Worm (Caenorhabditis elegans) whole organism, L1 larva: ENCODE data around the gene dmd-6.
A peak's percentile ranks its signal among the peaks of the same experiment; 100 is the strongest.

ENCODE experiments used
- C04F5.9 ChIP-seq: sonication (generic microtip); optimal IDR thresholded peaks from 2 replicates; lab custom pipeline; 2016; ENCODE audit warnings: missing genetic modification characterization, missing compliant biosample characterization
- C16A3.4 ChIP-seq: fragments of 150-350 bp; optimal IDR thresholded peaks from 2 replicates; lab custom pipeline; 2014; ENCODE audit warnings: missing biosample characterization, missing genetic modification characterization
- Y116A8C.19 ChIP-seq: sonication (generic microtip); optimal IDR thresholded peaks from 2 replicates; lab custom pipeline; 2016; ENCODE audit warnings: missing compliant biosample characterization, missing genetic modification characterization, borderline replicate concordance
- aha-1 ChIP-seq: fragments of 150-350 bp; optimal IDR thresholded peaks from 2 replicates; lab custom pipeline; 2014; ENCODE audit warnings: missing biosample characterization, missing genetic modification characterization
- aly-2 ChIP-seq: fragments of 150-350 bp; optimal IDR thresholded peaks from 2 replicates; lab custom pipeline; 2014; ENCODE audit warnings: missing biosample characterization, missing genetic modification characterization
- ama-1 ChIP-seq: fragments of 150-350 bp; optimal IDR thresholded peaks from 2 replicates; lab custom pipeline; 2014
- blmp-1 ChIP-seq: fragments of 150-350 bp; optimal IDR thresholded peaks from 2 replicates; lab custom pipeline; 2014; ENCODE audit warnings: missing biosample characterization, missing genetic modification characterization
- ceh-8 ChIP-seq: fragments of 200-800 bp; sonication (Bioruptor generic); optimal IDR thresholded peaks from 2 replicates; lab custom pipeline; 2018; ENCODE audit warnings: mild to moderate bottlenecking, missing genetic modification characterization, moderate library complexity, missing compliant biosample characterization
- ceh-88 ChIP-seq: fragments of 200-800 bp; sonication (Bioruptor generic); IDR thresholded peaks from 2 replicates; pipeline ENCODE4 v1.3.6; 2022; ENCODE audit warnings: missing genetic modification characterization, missing compliant biosample characterization
- ces-1 ChIP-seq: fragments of 150-350 bp; optimal IDR thresholded peaks from 2 replicates; lab custom pipeline; 2014; ENCODE audit warnings: missing biosample characterization, missing genetic modification reagents, missing genetic modification characterization
- dsc-1 ChIP-seq: sonication (generic microtip); optimal IDR thresholded peaks from 2 replicates; lab custom pipeline; 2016; ENCODE audit warnings: mild to moderate bottlenecking, missing genetic modification characterization, missing compliant biosample characterization
- efl-1 ChIP-seq, 4 experiments: fragments of 150-350 bp; optimal IDR thresholded peaks in 3 of 4; peaks in 1 of 4; 1 replicate in 1 of 4; 2 replicates in 3 of 4; lab custom pipeline; 2014; ENCODE audit warnings: missing biosample characterization in 2 of 4, missing genetic modification characterization in 2 of 4, missing genetic modification reagents in 2 of 4
- efl-3 ChIP-seq: fragments of 200-800 bp; sonication (Bioruptor generic); optimal IDR thresholded peaks from 2 replicates; lab custom pipeline; 2018; ENCODE audit warnings: mild to moderate bottlenecking, missing genetic modification characterization, missing compliant biosample characterization
- egl-27 ChIP-seq, 2 experiments: fragments of 150-350 bp in 1 of 2; sonication (generic microtip); optimal IDR thresholded peaks; 3 replicates each; lab custom pipeline; 2017 to 2018; ENCODE audit warnings: missing biosample characterization in 2 of 2, missing genetic modification characterization in 2 of 2, missing genetic modification reagents in 2 of 2
- ets-5 ChIP-seq: fragments of 200-800 bp; sonication (Bioruptor generic); IDR thresholded peaks from 2 replicates; pipeline ENCODE4 v1.3.6; 2022; ENCODE audit warnings: missing genetic modification characterization, missing compliant biosample characterization
- fkh-4 ChIP-seq: sonication (generic microtip); optimal IDR thresholded peaks from 2 replicates; lab custom pipeline; 2016; ENCODE audit warnings: missing compliant biosample characterization, missing genetic modification characterization, borderline replicate concordance
- fkh-8 ChIP-seq: sonication (generic microtip); optimal IDR thresholded peaks from 2 replicates; lab custom pipeline; 2016; ENCODE audit warnings: mild to moderate bottlenecking, missing genetic modification characterization, missing compliant biosample characterization
- fos-1 ChIP-seq: fragments of 150-350 bp; optimal IDR thresholded peaks from 2 replicates; lab custom pipeline; 2014; ENCODE audit warnings: missing biosample characterization, missing genetic modification characterization
- grh-1 ChIP-seq: fragments of 200-800 bp; sonication (Bioruptor generic); IDR thresholded peaks from 2 replicates; pipeline ENCODE4 v1.3.6; 2022; ENCODE audit warnings: missing genetic modification reagents, missing genetic modification characterization, missing compliant biosample characterization
- hlh-17 ChIP-seq: fragments of 200-800 bp; sonication (Bioruptor generic); optimal IDR thresholded peaks from 2 replicates; lab custom pipeline; 2018; ENCODE audit warnings: missing genetic modification characterization, mild to moderate bottlenecking, missing compliant biosample characterization, moderate library complexity, borderline replicate concordance
- hpl-2 ChIP-seq: fragments of 150-350 bp; optimal IDR thresholded peaks from 2 replicates; lab custom pipeline; 2014; ENCODE audit warnings: missing biosample characterization, missing genetic modification reagents, missing genetic modification characterization
- irx-1 ChIP-seq: sonication (generic microtip); optimal IDR thresholded peaks from 2 replicates; lab custom pipeline; 2016; ENCODE audit warnings: missing genetic modification characterization, missing compliant biosample characterization
- jun-1 ChIP-seq: fragments of 150-350 bp; optimal IDR thresholded peaks from 2 replicates; lab custom pipeline; 2014; ENCODE audit warnings: missing biosample characterization, missing genetic modification reagents, missing genetic modification characterization
- lin-15B ChIP-seq: fragments of 150-350 bp; sonication (generic microtip); optimal IDR thresholded peaks from 3 replicates; lab custom pipeline; 2014; ENCODE audit warnings: missing biosample characterization, missing genetic modification characterization
- lin-39 ChIP-seq: fragments of 150-350 bp; optimal IDR thresholded peaks from 2 replicates; lab custom pipeline; 2014; ENCODE audit warnings: missing biosample characterization, missing genetic modification reagents, missing genetic modification characterization
- lsy-2 ChIP-seq, 2 experiments: fragments of 150-350 bp; optimal IDR thresholded peaks; 2 replicates each; lab custom pipeline; 2014; ENCODE audit warnings: missing biosample characterization in 2 of 2, missing genetic modification characterization in 2 of 2
- mef-2 ChIP-seq: fragments of 150-350 bp; optimal IDR thresholded peaks from 2 replicates; lab custom pipeline; 2014; ENCODE audit warnings: missing biosample characterization, missing genetic modification characterization
- nhr-12 ChIP-seq: sonication (generic microtip); optimal IDR thresholded peaks from 2 replicates; lab custom pipeline; 2017; ENCODE audit warnings: missing biosample characterization, missing genetic modification characterization
- nhr-19 ChIP-seq: fragments of 200-800 bp; sonication (Bioruptor generic); conservative IDR thresholded peaks from 2 replicates; pipeline ENCODE4 v1.3.6; 2022; ENCODE audit warnings: missing genetic modification characterization, missing compliant biosample characterization
- nhr-20 ChIP-seq: sonication (generic microtip); optimal IDR thresholded peaks from 2 replicates; lab custom pipeline; 2016; ENCODE audit warnings: mild to moderate bottlenecking, missing genetic modification characterization, missing compliant biosample characterization
- nhr-28 ChIP-seq: fragments of 150-350 bp; optimal IDR thresholded peaks from 2 replicates; lab custom pipeline; 2014; ENCODE audit warnings: missing biosample characterization, missing genetic modification characterization
- nhr-47 ChIP-seq: sonication (generic microtip); optimal IDR thresholded peaks from 2 replicates; lab custom pipeline; 2016; ENCODE audit warnings: mild to moderate bottlenecking, missing genetic modification characterization, moderate library complexity, missing compliant biosample characterization
- nhr-71 ChIP-seq: sonication (generic microtip); optimal IDR thresholded peaks from 2 replicates; lab custom pipeline; 2016; ENCODE audit warnings: mild to moderate bottlenecking, missing genetic modification characterization, moderate library complexity, missing compliant biosample characterization
- nhr-77 ChIP-seq: fragments of 150-350 bp; optimal IDR thresholded peaks from 2 replicates; lab custom pipeline; 2014; ENCODE audit warnings: missing biosample characterization, missing genetic modification characterization
- nhr-84 ChIP-seq: sonication (generic microtip); optimal IDR thresholded peaks from 2 replicates; lab custom pipeline; 2017; ENCODE audit warnings: missing biosample characterization, missing genetic modification characterization
- nhr-85 ChIP-seq: sonication (generic microtip); peaks from one replicate; lab custom pipeline; 2016; ENCODE audit warnings: missing genetic modification characterization, inconsistent platforms, missing compliant biosample characterization
- nhr-90 ChIP-seq: sonication (generic microtip); optimal IDR thresholded peaks from 2 replicates; lab custom pipeline; 2016; ENCODE audit warnings: mild to moderate bottlenecking, missing genetic modification characterization, missing compliant biosample characterization; ENCODE audit not compliant: poor library complexity
- pag-3 ChIP-seq: sonication (generic microtip); optimal IDR thresholded peaks from 2 replicates; lab custom pipeline; 2017; ENCODE audit warnings: missing genetic modification characterization, mild to moderate bottlenecking, missing compliant biosample characterization, antibody characterized with exemption, borderline replicate concordance; ENCODE audit not compliant: insufficient read depth
- rnt-1 ChIP-seq: sonication (generic microtip); optimal IDR thresholded peaks from 2 replicates; lab custom pipeline; 2016; ENCODE audit warnings: mild to moderate bottlenecking, missing genetic modification characterization, moderate library complexity, missing compliant biosample characterization
- skn-1 ChIP-seq: fragments of 150-350 bp; optimal IDR thresholded peaks from 2 replicates; lab custom pipeline; 2014; ENCODE audit warnings: missing biosample characterization, missing genetic modification characterization
- sptf-1 ChIP-seq: fragments of 150-350 bp; optimal IDR thresholded peaks from 2 replicates; lab custom pipeline; 2014; ENCODE audit warnings: missing biosample characterization, missing genetic modification characterization
- sup-37 ChIP-seq: fragments of 200-800 bp; sonication (Bioruptor generic); optimal IDR thresholded peaks from 2 replicates; lab custom pipeline; 2018; ENCODE audit warnings: mild to moderate bottlenecking, missing genetic modification characterization, missing compliant biosample characterization
- unc-30 ChIP-seq: sonication (generic microtip); optimal IDR thresholded peaks from 2 replicates; lab custom pipeline; 2017; ENCODE audit warnings: missing biosample characterization, missing genetic modification characterization
- unc-62 ChIP-seq: fragments of 150-350 bp; optimal IDR thresholded peaks from 2 replicates; lab custom pipeline; 2014; ENCODE audit warnings: missing biosample characterization, missing genetic modification reagents, missing genetic modification characterization
- unc-86 ChIP-seq: sonication (generic microtip); optimal IDR thresholded peaks from 2 replicates; lab custom pipeline; 2016; ENCODE audit warnings: missing genetic modification characterization, missing compliant biosample characterization
- unc-98 ChIP-seq: fragments of 200-800 bp; sonication (Bioruptor generic); IDR thresholded peaks from 2 replicates; pipeline ENCODE4 v1.3.6; 2022; ENCODE audit warnings: missing genetic modification characterization, missing compliant biosample characterization
- zip-4 ChIP-seq: fragments of 200-800 bp; sonication (Bioruptor generic); optimal IDR thresholded peaks from 2 replicates; lab custom pipeline; 2018; ENCODE audit warnings: mild to moderate bottlenecking, missing genetic modification characterization, moderate library complexity, missing compliant biosample characterization
- ztf-11 ChIP-seq, 2 experiments: sonication (generic microtip); optimal IDR thresholded peaks; 2 replicates each; lab custom pipeline; 2016 to 2017; ENCODE audit warnings: missing genetic modification characterization in 2 of 2, missing biosample characterization in 1 of 2, missing compliant biosample characterization in 1 of 2

dmd-6 gene

DNA sequence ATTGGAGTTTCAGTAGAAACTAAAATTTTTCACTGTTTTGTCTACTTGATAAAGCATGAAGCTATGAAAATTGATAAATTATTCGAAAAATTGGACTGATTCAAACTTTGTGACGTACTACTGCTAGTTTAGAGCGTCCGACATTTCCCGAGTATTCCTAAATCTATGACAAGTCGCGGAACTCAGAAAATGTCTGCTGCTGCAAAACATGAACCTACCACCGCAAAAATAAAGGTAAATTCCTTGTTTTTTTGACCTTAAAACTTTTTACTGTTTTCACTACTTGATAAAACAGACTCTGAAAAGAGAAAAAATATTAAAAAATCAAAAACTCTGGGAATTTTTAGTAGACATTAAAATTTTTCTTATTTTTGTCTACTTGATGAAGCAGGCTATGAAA is 29.6 kb upstream of the dmd-6 start:
- TF ChIP-seq nhr-19, result no peak
- TF ChIP-seq skn-1 (tag; lab: Kevin White, UChicago), result no peak
- no peak for TF ChIP-seq irx-1 (tag; lab: Kevin White, UChicago)
- no peak for TF ChIP-seq fkh-4 (tag; lab: Kevin White, UChicago)
- TF ChIP-seq nhr-12, result no peak
- no peak for TF ChIP-seq fkh-8 (tag; lab: Kevin White, UChicago)
- no peak for TF ChIP-seq C16A3.4 (tag; lab: Kevin White, UChicago)
- no peak for TF ChIP-seq lin-15B (tag; lab: Kevin White, UChicago)

ce11 chrIV:14587589-14587988 is 28.8 kb upstream of the dmd-6 start:
- TF ChIP-seq efl-1 (optimal IDR thresholded peaks at IDR 0.05; lab: Kevin White, UChicago), result no peak
- peak in 1 of 2 experiments; percentile 90 for TF ChIP-seq efl-1 (GFP tag; optimal IDR thresholded peaks at IDR 0.05 in 1 of 2; lab: Kevin White, UChicago)
- TF ChIP-seq pag-3 (tag; lab: Kevin White, UChicago), result no peak

ce11 chrIV:14594249-14594648 is 22.2 kb upstream of the dmd-6 start:
- peak; percentile 83 to 87 for TF ChIP-seq egl-27 (tag; optimal IDR thresholded peaks at IDR 0.05; lab: Kevin White, UChicago)
- no peak for TF ChIP-seq efl-3 (GFP tag; lab: Kevin White, UChicago)
- TF ChIP-seq nhr-71 (tag; lab: Kevin White, UChicago), result peak; percentile 97
- TF ChIP-seq hpl-2 (GFP tag; lab: Kevin White, UChicago), result no peak
- TF ChIP-seq nhr-47 (tag; lab: Kevin White, UChicago), result peak; percentile 81
- no peak for TF ChIP-seq nhr-12
- no peak for TF ChIP-seq sptf-1 (tag; lab: Kevin White, UChicago)
- TF ChIP-seq sup-37 (GFP tag; lab: Kevin White, UChicago), result no peak
- TF ChIP-seq dsc-1 (tag; lab: Kevin White, UChicago), result no peak
- TF ChIP-seq unc-86, result no peak
- no peak for TF ChIP-seq unc-98 (GFP tag; lab: Robert Waterston, UW)
- TF ChIP-seq grh-1 (GFP tag; lab: Robert Waterston, UW), result peak; percentile 80
- TF ChIP-seq lin-39 (tag; lab: Kevin White, UChicago), result no peak
- peak; percentile 48 for TF ChIP-seq C16A3.4 (tag; lab: Kevin White, UChicago)
- TF ChIP-seq blmp-1 (tag; lab: Kevin White, UChicago), result peak; percentile 93
- TF ChIP-seq ceh-88 (GFP tag; lab: Robert Waterston, UW), result peak; percentile 45; the same call in 1 of the 2 replicates
- TF ChIP-seq unc-62, result no peak
- no peak for TF ChIP-seq hlh-17 (GFP tag; lab: Kevin White, UChicago)
- no peak for TF ChIP-seq C04F5.9
- TF ChIP-seq nhr-90 (tag; lab: Kevin White, UChicago), result peak; percentile 94
- TF ChIP-seq fkh-4 (tag; lab: Kevin White, UChicago), result no peak
- TF ChIP-seq nhr-85 (tag; lab: Kevin White, UChicago), result peak; percentile 100
- no peak for TF ChIP-seq mef-2 (tag; lab: Kevin White, UChicago)
- no peak for TF ChIP-seq ceh-8 (GFP tag; lab: Kevin White, UChicago)
- TF ChIP-seq skn-1 (tag; lab: Kevin White, UChicago), result peak; percentile 82
- no peak for TF ChIP-seq zip-4
- no peak for TF ChIP-seq ztf-11 (tag; optimal IDR thresholded peaks at IDR 0.05; lab: Kevin White, UChicago)
- TF ChIP-seq ets-5 (GFP tag; lab: Robert Waterston, UW), result no peak
- TF ChIP-seq ama-1 (lab: Kevin White, UChicago), result no peak
- TF ChIP-seq unc-30, result no peak
- no peak for TF ChIP-seq ces-1 (GFP tag; lab: Kevin White, UChicago)
- peak; percentile 82 for TF ChIP-seq jun-1 (tag; lab: Kevin White, UChicago)
- peak; percentile 64 for TF ChIP-seq pag-3 (tag; lab: Kevin White, UChicago)
- no peak for TF ChIP-seq aha-1 (tag; lab: Kevin White, UChicago)
- no peak for TF ChIP-seq nhr-84 (tag; lab: Kevin White, UChicago)
- TF ChIP-seq lsy-2 (tag; optimal IDR thresholded peaks at IDR 0.05; lab: Kevin White, UChicago), result peak; percentile 76 to 94
- TF ChIP-seq nhr-77 (tag; lab: Kevin White, UChicago), result peak; percentile 84
- TF ChIP-seq nhr-28 (tag; lab: Kevin White, UChicago), result no peak
- TF ChIP-seq aly-2, result no peak
- no peak for TF ChIP-seq rnt-1
- TF ChIP-seq nhr-20 (tag; lab: Kevin White, UChicago), result peak; percentile 100
- TF ChIP-seq Y116A8C.19 (tag; lab: Kevin White, UChicago), result no peak
- TF ChIP-seq nhr-19, result peak; percentile 90
- peak; percentile 59 for TF ChIP-seq fos-1 (tag; lab: Kevin White, UChicago)
